Worm (Caenorhabditis elegans) whole organism, mixed stage, embryonic: ENCODE measurements around the gene srx-31.

Source experiments
- M03D4.4 ChIP-seq: sonication (generic microtip); optimal IDR thresholded peaks from 2 replicates; lab custom pipeline; 2017; ENCODE audit warnings: mild to moderate bottlenecking, missing genetic modification characterization, missing compliant biosample characterization
- bed-3 ChIP-seq: fragments of 200-800 bp; sonication (Bioruptor generic); optimal IDR thresholded peaks from 3 replicates; lab custom pipeline; 2018; ENCODE audit warnings: mild to moderate bottlenecking, missing genetic modification characterization, moderate library complexity, missing compliant biosample characterization
- blmp-1 ChIP-seq: fragments of 150-350 bp; optimal IDR thresholded peaks from 2 replicates; lab custom pipeline; 2014; ENCODE audit warnings: missing biosample characterization, missing genetic modification characterization
- ceh-39 ChIP-seq: fragments of 150-350 bp; optimal IDR thresholded peaks from 2 replicates; lab custom pipeline; 2014; ENCODE audit warnings: missing biosample characterization, missing genetic modification characterization
- ceh-43 ChIP-seq: fragments of 200-800 bp; sonication (Bioruptor generic); optimal IDR thresholded peaks from 2 replicates; lab custom pipeline; 2018; ENCODE audit warnings: mild to moderate bottlenecking, missing genetic modification characterization, moderate library complexity, missing compliant biosample characterization
- ceh-83 ChIP-seq: fragments of 200-800 bp; sonication (Bioruptor generic); optimal IDR thresholded peaks from 2 replicates; lab custom pipeline; 2018; ENCODE audit warnings: mild to moderate bottlenecking, missing genetic modification characterization, missing compliant biosample characterization
- ces-1 ChIP-seq: fragments of 150-350 bp; optimal IDR thresholded peaks from 2 replicates; lab custom pipeline; 2014; ENCODE audit warnings: missing biosample characterization, missing genetic modification reagents, missing genetic modification characterization
- drap-1 ChIP-seq: fragments of 200-800 bp; sonication (Bioruptor generic); optimal IDR thresholded peaks from 3 replicates; lab custom pipeline; 2018; ENCODE audit warnings: mild to moderate bottlenecking, missing genetic modification characterization, missing compliant biosample characterization
- elt-1 ChIP-seq: sonication (generic microtip); optimal IDR thresholded peaks from 2 replicates; lab custom pipeline; 2017; ENCODE audit warnings: missing genetic modification characterization, mild to moderate bottlenecking, missing compliant biosample characterization, antibody characterized with exemption, moderate library complexity, borderline replicate concordance; ENCODE audit not compliant: insufficient read depth
- elt-3 ChIP-seq: fragments of 150-350 bp; optimal IDR thresholded peaks from 2 replicates; lab custom pipeline; 2014; ENCODE audit warnings: missing biosample characterization, missing genetic modification characterization
- flh-1 ChIP-seq: fragments of 200-800 bp; sonication (Bioruptor generic); optimal IDR thresholded peaks from 2 replicates; lab custom pipeline; 2018; ENCODE audit warnings: mild to moderate bottlenecking, missing genetic modification characterization, moderate library complexity, missing compliant biosample characterization
- ham-2 ChIP-seq: fragments of 200-800 bp; sonication (Bioruptor generic); optimal IDR thresholded peaks from 2 replicates; lab custom pipeline; 2018; ENCODE audit warnings: mild to moderate bottlenecking, missing genetic modification characterization, missing compliant biosample characterization
- hlh-1 ChIP-seq: fragments of 150-350 bp; optimal IDR thresholded peaks from 2 replicates; lab custom pipeline; 2014; ENCODE audit warnings: missing biosample characterization, missing genetic modification reagents, missing genetic modification characterization
- lin-13 ChIP-seq: fragments of 150-350 bp; optimal IDR thresholded peaks from 2 replicates; lab custom pipeline; 2014; ENCODE audit warnings: missing biosample characterization, missing genetic modification characterization
- lsy-2 ChIP-seq: fragments of 150-350 bp; optimal IDR thresholded peaks from 2 replicates; lab custom pipeline; 2014; ENCODE audit warnings: missing biosample characterization, missing genetic modification characterization
- mab-5 ChIP-seq: fragments of 150-350 bp; optimal IDR thresholded peaks from 2 replicates; lab custom pipeline; 2014; ENCODE audit warnings: missing biosample characterization, missing genetic modification characterization
- mep-1 ChIP-seq: fragments of 150-350 bp; optimal IDR thresholded peaks from 2 replicates; lab custom pipeline; 2017; ENCODE audit warnings: missing biosample characterization, missing genetic modification reagents, missing genetic modification characterization, inconsistent platforms
- mls-2 ChIP-seq: sonication (generic microtip); optimal IDR thresholded peaks from 2 replicates; lab custom pipeline; 2016; ENCODE audit warnings: mild to moderate bottlenecking, missing genetic modification characterization, moderate library complexity, missing compliant biosample characterization
- nhr-12 ChIP-seq: fragments of 150-350 bp; optimal IDR thresholded peaks from 2 replicates; lab custom pipeline; 2014; ENCODE audit warnings: missing biosample characterization, missing genetic modification characterization
- nhr-2 ChIP-seq: fragments of 150-350 bp; optimal IDR thresholded peaks from 2 replicates; lab custom pipeline; 2014; ENCODE audit warnings: missing biosample characterization, missing genetic modification characterization
- nhr-237 ChIP-seq: fragments of 150-350 bp; optimal IDR thresholded peaks from 2 replicates; lab custom pipeline; 2014; ENCODE audit warnings: missing biosample characterization, missing genetic modification characterization
- nhr-28 ChIP-seq: fragments of 150-350 bp; optimal IDR thresholded peaks from 2 replicates; lab custom pipeline; 2014; ENCODE audit warnings: missing biosample characterization, missing genetic modification characterization
- nhr-76 ChIP-seq: sonication (generic microtip); optimal IDR thresholded peaks from 2 replicates; lab custom pipeline; 2017; ENCODE audit warnings: missing biosample characterization, missing genetic modification characterization
- sptf-1 ChIP-seq: sonication (generic microtip); optimal IDR thresholded peaks from 2 replicates; lab custom pipeline; 2017; ENCODE audit warnings: mild to moderate bottlenecking, missing genetic modification characterization, moderate library complexity, missing compliant biosample characterization
- tbx-8 ChIP-seq: fragments of 200-800 bp; sonication (Bioruptor generic); optimal IDR thresholded peaks from 2 replicates; lab custom pipeline; 2018; ENCODE audit warnings: mild to moderate bottlenecking, missing genetic modification characterization, moderate library complexity, missing compliant biosample characterization
- unc-120 ChIP-seq: sonication (generic microtip); optimal IDR thresholded peaks from 2 replicates; lab custom pipeline; 2017; ENCODE audit warnings: missing genetic modification characterization, missing compliant biosample characterization; ENCODE audit not compliant: poor library complexity, severe bottlenecking
- unc-39 ChIP-seq: fragments of 150-350 bp; optimal IDR thresholded peaks from 2 replicates; lab custom pipeline; 2014; ENCODE audit warnings: missing biosample characterization, missing genetic modification characterization
- unc-62 ChIP-seq: fragments of 150-350 bp; optimal IDR thresholded peaks from 2 replicates; lab custom pipeline; 2014; ENCODE audit warnings: missing biosample characterization, missing genetic modification reagents, missing genetic modification characterization
- zip-8 ChIP-seq: fragments of 150-350 bp; optimal IDR thresholded peaks from 2 replicates; lab custom pipeline; 2014; ENCODE audit warnings: missing biosample characterization, missing genetic modification characterization
- ztf-11 ChIP-seq: fragments of 150-350 bp; optimal IDR thresholded peaks from 2 replicates; lab custom pipeline; 2014; ENCODE audit warnings: missing biosample characterization, missing genetic modification characterization

srx-31 gene

DNA sequence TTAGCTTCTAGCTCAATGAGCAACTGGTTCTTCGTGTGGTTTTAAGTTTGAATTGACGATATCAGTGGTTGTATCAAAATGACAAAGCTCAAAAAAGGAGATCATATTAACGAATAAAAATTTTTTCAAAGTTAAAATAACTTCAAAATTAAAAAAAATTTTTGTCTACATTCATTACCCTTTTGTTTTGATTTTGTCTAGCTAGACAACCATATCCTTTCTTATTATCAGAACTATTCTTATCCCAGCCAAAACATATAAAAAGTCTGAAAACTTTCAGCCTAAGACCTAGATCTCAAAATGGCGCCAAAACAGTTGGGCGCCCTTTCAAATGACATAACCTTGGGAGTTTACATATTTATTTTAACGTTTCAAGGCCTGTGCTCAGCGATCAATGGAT lies 5.6 kb downstream of the srx-31 start, which contains the start of gene R13D11.1:
R13D11.1 (plus strand) TSS at position 301 of the 400 bp plus-strand sequence.
- no peak for TF ChIP-seq mep-1
- TF ChIP-seq zip-8: no peak
- no peak for TF ChIP-seq M03D4.4 (tag; lab: Kevin White, UChicago)
- TF ChIP-seq ceh-43 (GFP tag; lab: Kevin White, UChicago): no peak
- no peak for TF ChIP-seq blmp-1 (tag; lab: Kevin White, UChicago)

DNA sequence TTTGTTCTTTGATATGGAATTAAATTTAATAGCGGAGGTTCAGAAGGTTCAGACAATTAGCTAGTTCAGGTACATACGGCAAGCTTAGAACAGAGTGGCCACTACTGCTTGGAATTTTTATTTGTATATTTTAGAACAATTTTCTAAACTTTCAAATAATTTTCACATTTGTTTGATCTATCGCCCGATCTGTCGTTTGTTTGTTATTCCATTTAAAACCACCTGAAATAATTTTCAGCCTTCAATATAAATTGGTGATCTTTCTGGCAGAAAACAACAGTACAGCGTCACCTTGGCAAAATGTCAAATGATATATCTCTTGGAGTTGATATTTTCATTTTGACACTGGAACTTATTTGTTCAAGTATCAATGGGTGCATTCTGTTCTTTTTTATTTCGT lies 8.1 kb downstream of the srx-31 start, which contains the start of gene R13D11.3:
R13D11.3 (plus strand) TSS at position 301 of the 400 bp plus-strand sequence.
- TF ChIP-seq ztf-11 (tag; lab: Kevin White, UChicago): no peak
- no peak for TF ChIP-seq mab-5 (tag; lab: Kevin White, UChicago)
- no peak for TF ChIP-seq lin-13 (tag; lab: Kevin White, UChicago)
- no peak for TF ChIP-seq bed-3 (GFP tag; lab: Kevin White, UChicago)
- no peak for TF ChIP-seq mep-1
- no peak for TF ChIP-seq drap-1
- TF ChIP-seq zip-8: no peak
- no peak for TF ChIP-seq elt-3 (tag; lab: Kevin White, UChicago)
- TF ChIP-seq nhr-28 (tag; lab: Kevin White, UChicago): no peak
- no peak for TF ChIP-seq ham-2 (GFP tag; lab: Kevin White, UChicago)
- no peak for TF ChIP-seq tbx-8 (GFP tag; lab: Kevin White, UChicago)
- no peak for TF ChIP-seq ceh-43 (GFP tag; lab: Kevin White, UChicago)
- TF ChIP-seq flh-1: no peak

DNA sequence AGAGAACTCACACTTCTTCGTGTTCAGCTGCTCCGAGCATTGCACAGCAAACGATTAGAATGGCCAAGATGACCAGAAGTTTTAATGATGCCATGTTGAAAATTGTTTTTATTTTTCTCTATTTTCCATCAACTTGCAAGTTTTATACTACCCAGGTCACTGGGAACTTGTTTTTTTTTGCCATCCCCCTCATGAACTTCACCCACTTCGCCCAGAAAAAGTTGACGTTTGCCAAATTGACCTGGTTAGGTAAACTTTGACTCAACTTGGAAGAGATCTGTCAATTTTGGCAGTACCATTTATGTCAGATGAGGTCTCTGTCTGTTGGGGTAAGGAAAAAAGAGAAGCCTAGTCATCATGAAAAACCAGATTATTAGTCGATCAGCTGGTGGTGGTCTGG lies 9.7 kb downstream of the srx-31 start, which contains the start of gene R13D11.10:
R13D11.10 (minus strand) TSS at position 101 of the 400 bp plus-strand sequence.
- TF ChIP-seq sptf-1 (tag; lab: Kevin White, UChicago): no peak
- TF ChIP-seq unc-39 (tag; lab: Kevin White, UChicago): no peak

DNA sequence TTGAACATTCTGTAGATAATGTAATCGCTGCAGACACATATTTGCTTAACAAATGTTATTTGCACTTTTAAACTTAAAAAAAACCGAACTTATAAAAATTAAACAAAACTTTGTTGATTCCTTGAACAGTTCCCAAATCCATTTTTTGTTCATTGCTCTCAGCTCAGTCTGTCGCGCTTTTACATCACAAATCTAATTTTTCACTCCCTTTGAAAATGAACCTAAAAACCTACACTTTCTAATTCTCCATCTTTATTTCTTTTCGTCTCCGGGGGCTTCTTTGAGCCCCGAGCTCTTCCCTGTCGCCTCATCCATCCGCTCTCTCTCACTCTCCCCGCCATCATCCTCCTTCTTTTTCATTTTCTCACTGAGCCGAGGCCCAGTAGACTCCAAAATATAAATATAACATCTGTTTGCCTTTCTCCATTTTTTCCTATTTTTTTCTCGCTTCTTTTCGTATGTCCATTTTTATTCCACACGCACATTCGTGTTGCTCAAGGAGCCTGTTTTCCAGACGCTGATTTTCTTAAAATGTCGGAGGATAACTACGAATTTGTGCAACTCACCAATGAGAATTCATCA lies 12.4 kb downstream of the srx-31 start, which contains the start of gene R13D11.4:
R13D11.4 (plus strand) TSS at position 532 of the 582 bp plus-strand sequence.
- TF ChIP-seq nhr-12 (tag; lab: Kevin White, UChicago) (no peak), ces-1 (GFP tag; lab: Kevin White, UChicago) (peak; percentile 67)

DNA sequence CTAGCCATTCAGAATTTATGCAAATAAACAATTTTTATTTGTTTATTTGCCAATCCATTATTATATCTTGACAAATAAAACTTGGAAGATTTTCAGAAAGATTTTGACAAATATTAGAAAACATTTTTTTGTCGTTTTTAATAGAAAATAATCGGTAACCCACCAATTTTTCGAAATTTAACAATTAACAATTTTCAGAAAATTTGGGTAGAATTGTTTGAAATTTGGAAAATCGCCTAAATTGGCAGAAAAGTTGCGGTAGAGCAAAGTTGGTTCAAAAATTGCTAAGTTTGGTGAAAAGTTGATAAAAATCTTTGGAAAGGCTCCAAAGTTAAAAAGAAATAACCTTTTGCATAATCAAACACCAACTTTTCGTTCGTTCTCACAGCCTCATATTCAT lies 14.6 kb downstream of the srx-31 start:
- TF ChIP-seq flh-1: no peak
- TF ChIP-seq lsy-2: no peak
- no peak for TF ChIP-seq blmp-1 (tag; lab: Kevin White, UChicago)
- no peak for TF ChIP-seq tbx-8 (GFP tag; lab: Kevin White, UChicago)

DNA sequence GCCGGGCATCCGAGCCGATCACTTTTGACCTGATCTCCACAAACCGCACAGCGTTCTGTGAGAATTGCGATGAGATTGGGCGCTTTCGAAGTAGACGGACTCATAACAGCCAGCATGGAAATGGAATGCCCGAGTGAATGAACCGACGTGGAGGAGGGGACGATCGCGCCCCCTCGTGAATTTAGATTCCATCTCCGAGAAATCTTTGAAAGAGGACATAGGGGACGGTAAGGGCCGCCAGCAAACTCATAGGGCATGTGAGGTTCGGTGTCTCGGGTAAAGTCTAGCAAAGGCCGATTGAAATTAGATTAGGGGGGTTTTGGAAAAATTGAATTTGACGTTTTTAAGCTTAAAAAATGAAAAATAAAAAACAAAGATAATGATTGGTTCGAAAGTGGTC lies 18.3 kb downstream of the srx-31 start, which contains the start of gene nhr-270:
nhr-270 (minus strand) TSS at position 257 of the 400 bp plus-strand sequence.
- TF ChIP-seq elt-1: peak; percentile 36
- no peak for TF ChIP-seq unc-39 (tag; lab: Kevin White, UChicago)

DNA sequence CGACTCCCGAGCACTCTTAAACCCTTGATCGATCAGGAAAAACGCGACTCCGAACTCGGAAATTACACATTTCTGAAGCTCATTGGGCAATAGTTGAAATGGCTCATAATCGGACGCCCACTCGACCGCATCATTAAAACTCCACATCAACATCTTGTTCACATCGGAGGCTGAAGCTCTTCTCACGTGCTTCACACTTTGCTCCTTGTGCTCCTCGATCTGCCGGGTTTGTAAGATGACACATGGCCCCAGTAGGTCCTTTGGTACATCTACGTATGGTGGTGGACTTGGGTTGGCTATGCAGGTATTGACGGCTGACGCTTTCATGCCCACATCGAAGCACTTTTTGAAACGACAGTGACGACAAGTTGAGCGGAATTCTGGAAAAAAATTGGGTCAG lies 19.4 kb downstream of the srx-31 start:
- TF ChIP-seq hlh-1: no peak
- no peak for TF ChIP-seq blmp-1 (tag; lab: Kevin White, UChicago)
- no peak for TF ChIP-seq flh-1
- no peak for TF ChIP-seq mls-2 (tag; lab: Kevin White, UChicago)
- TF ChIP-seq unc-62 (GFP tag; lab: Kevin White, UChicago): no peak
- no peak for TF ChIP-seq drap-1
- no peak for TF ChIP-seq ceh-83 (GFP tag; lab: Kevin White, UChicago)
- TF ChIP-seq, all 35 proteins: peak for 0

DNA sequence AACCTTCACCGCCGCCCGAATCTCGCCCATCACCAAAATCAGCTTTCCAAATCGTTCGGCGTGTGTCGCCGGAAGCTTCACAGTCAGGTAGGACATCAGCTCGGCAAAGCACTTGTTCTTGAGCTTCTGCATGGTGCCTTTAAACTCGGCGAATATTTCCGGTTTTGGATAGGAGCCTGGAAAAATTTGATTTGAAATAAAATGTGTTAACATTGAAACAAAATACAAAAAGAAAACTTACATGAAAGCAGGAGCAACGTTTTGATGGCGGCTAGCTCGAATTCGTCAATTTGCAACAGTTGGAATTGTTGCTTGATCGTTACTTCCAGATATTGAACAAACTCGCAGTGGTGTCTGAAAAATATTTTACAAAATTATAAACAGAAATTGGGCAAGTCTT lies 20.1 kb downstream of the srx-31 start:
- TF ChIP-seq nhr-28 (tag; lab: Kevin White, UChicago) (no peak), sptf-1 (tag; lab: Kevin White, UChicago) (no peak), nhr-237 (no peak), unc-120 (tag; lab: Kevin White, UChicago) (no peak), tbx-8 (GFP tag; lab: Kevin White, UChicago) (no peak), ham-2 (GFP tag; lab: Kevin White, UChicago) (no peak), nhr-76 (no peak), mls-2 (tag; lab: Kevin White, UChicago) (no peak), lsy-2 (no peak), ceh-39 (tag; lab: Kevin White, UChicago) (no peak), elt-1 (no peak), ceh-43 (GFP tag; lab: Kevin White, UChicago) (no peak), mep-1 (no peak), ces-1 (GFP tag; lab: Kevin White, UChicago) (no peak), lin-13 (tag; lab: Kevin White, UChicago) (no peak), unc-62 (GFP tag; lab: Kevin White, UChicago) (no peak), bed-3 (GFP tag; lab: Kevin White, UChicago) (no peak), blmp-1 (tag; lab: Kevin White, UChicago) (no peak), nhr-2 (tag; lab: Kevin White, UChicago) (no peak), hlh-1 (no peak)
